Worm (Caenorhabditis elegans) whole organism, L2 larva: ENCODE measurements around the gene T06A1.1.
A peak's percentile ranks its signal among the peaks of the same experiment; 100 is the strongest.

ENCODE experiments used
- R02D3.7 ChIP-seq: fragments of 150-350 bp; optimal IDR thresholded peaks from 2 replicates; lab custom pipeline; 2014; ENCODE audit warnings: missing biosample characterization, missing genetic modification characterization
- Y55F3AM.14 ChIP-seq: fragments of 200-800 bp; sonication (Bioruptor generic); optimal IDR thresholded peaks from 2 replicates; lab custom pipeline; 2018; ENCODE audit warnings: mild to moderate bottlenecking, missing genetic modification characterization, missing compliant biosample characterization
- ZK546.5 ChIP-seq: sonication (generic microtip); optimal IDR thresholded peaks from 2 replicates; lab custom pipeline; 2017; ENCODE audit warnings: missing biosample characterization, missing genetic modification characterization
- ama-1 ChIP-seq: fragments of 150-350 bp; optimal IDR thresholded peaks from 2 replicates; lab custom pipeline; 2018; ENCODE audit warnings: inconsistent platforms
- blmp-1 ChIP-seq: sonication (generic microtip); optimal IDR thresholded peaks from 2 replicates; lab custom pipeline; 2017; ENCODE audit warnings: missing genetic modification characterization, mild to moderate bottlenecking, missing compliant biosample characterization, antibody characterized with exemption, moderate library complexity; ENCODE audit not compliant: insufficient read depth
- crh-2 ChIP-seq: sonication (generic microtip); optimal IDR thresholded peaks from 2 replicates; lab custom pipeline; 2017; ENCODE audit warnings: missing biosample characterization, missing genetic modification characterization
- elt-1 ChIP-seq: fragments of 150-350 bp; optimal IDR thresholded peaks from 2 replicates; lab custom pipeline; 2014; ENCODE audit warnings: missing biosample characterization, missing genetic modification characterization
- gmeb-1 ChIP-seq: fragments of 150-350 bp; optimal IDR thresholded peaks from 2 replicates; lab custom pipeline; 2014; ENCODE audit warnings: missing biosample characterization, missing genetic modification characterization
- lin-11 ChIP-seq: fragments of 150-350 bp; sonication (generic microtip); optimal IDR thresholded peaks from 2 replicates; lab custom pipeline; 2014; ENCODE audit warnings: missing biosample characterization, missing genetic modification characterization, inconsistent platforms, mixed read lengths
- lin-13 ChIP-seq: fragments of 150-350 bp; optimal IDR thresholded peaks from 2 replicates; lab custom pipeline; 2014; ENCODE audit warnings: missing biosample characterization, missing genetic modification reagents, missing genetic modification characterization
- lin-39 ChIP-seq: fragments of 150-350 bp; optimal IDR thresholded peaks from 2 replicates; lab custom pipeline; 2014; ENCODE audit warnings: missing biosample characterization, missing genetic modification reagents, missing genetic modification characterization
- lsy-2 ChIP-seq, 2 experiments: fragments of 150-350 bp in 1 of 2; sonication (generic microtip) in 1 of 2; optimal IDR thresholded peaks; 2 replicates each; lab custom pipeline; 2014 to 2017; ENCODE audit warnings: missing biosample characterization in 2 of 2, missing genetic modification characterization in 2 of 2
- mab-5 ChIP-seq: fragments of 150-350 bp; optimal IDR thresholded peaks from 2 replicates; lab custom pipeline; 2014; ENCODE audit warnings: missing biosample characterization, missing genetic modification characterization
- mbf-1 ChIP-seq: sonication (generic microtip); optimal IDR thresholded peaks from 2 replicates; lab custom pipeline; 2017; ENCODE audit warnings: missing biosample characterization, missing genetic modification characterization
- mdl-1 ChIP-seq, 2 experiments: fragments of 150-350 bp in 1 of 2; sonication (generic microtip) in 1 of 2; optimal IDR thresholded peaks; 2 replicates each; lab custom pipeline; 2017; ENCODE audit warnings: missing biosample characterization in 2 of 2, missing genetic modification characterization in 2 of 2
- nhr-11 ChIP-seq: fragments of 150-350 bp; optimal IDR thresholded peaks from 2 replicates; lab custom pipeline; 2014; ENCODE audit warnings: missing biosample characterization, missing genetic modification characterization
- nhr-21 ChIP-seq: fragments of 150-350 bp; optimal IDR thresholded peaks from 2 replicates; lab custom pipeline; 2014; ENCODE audit warnings: missing biosample characterization, missing genetic modification characterization
- nhr-25 ChIP-seq: fragments of 150-350 bp; sonication (generic microtip); optimal IDR thresholded peaks from 3 replicates; lab custom pipeline; 2014; ENCODE audit warnings: missing biosample characterization, missing genetic modification characterization
- nhr-77 ChIP-seq: fragments of 150-350 bp; optimal IDR thresholded peaks from 2 replicates; lab custom pipeline; 2014; ENCODE audit warnings: missing biosample characterization, missing genetic modification characterization
- peb-1 ChIP-seq: fragments of 150-350 bp; optimal IDR thresholded peaks from 2 replicates; lab custom pipeline; 2014; ENCODE audit warnings: missing biosample characterization, missing genetic modification characterization
- sem-4 ChIP-seq: fragments of 150-350 bp; optimal IDR thresholded peaks from 2 replicates; lab custom pipeline; 2014; ENCODE audit warnings: missing biosample characterization, missing genetic modification reagents, missing genetic modification characterization
- skn-1 ChIP-seq: sonication (generic microtip); optimal IDR thresholded peaks from 2 replicates; lab custom pipeline; 2017; ENCODE audit warnings: missing biosample characterization, missing genetic modification characterization
- sma-3 ChIP-seq: sonication (generic microtip); optimal IDR thresholded peaks from 2 replicates; lab custom pipeline; 2016; ENCODE audit warnings: missing genetic modification reagents, missing genetic modification characterization, missing compliant biosample characterization
- sma-9 ChIP-seq, 2 experiments: fragments of 150-350 bp in 1 of 2; sonication (generic microtip) in 1 of 2; optimal IDR thresholded peaks; 2 replicates each; lab custom pipeline; 2014 to 2016; ENCODE audit warnings: missing genetic modification characterization in 2 of 2, mild to moderate bottlenecking in 1 of 2, missing biosample characterization in 1 of 2, missing compliant biosample characterization in 1 of 2, missing genetic modification reagents in 1 of 2, moderate library complexity in 1 of 2
- unc-62 ChIP-seq: fragments of 150-350 bp; optimal IDR thresholded peaks from 2 replicates; lab custom pipeline; 2014; ENCODE audit warnings: missing biosample characterization, missing genetic modification reagents, missing genetic modification characterization
- ztf-1 ChIP-seq: fragments of 200-800 bp; sonication (Bioruptor generic); conservative IDR thresholded peaks from 2 replicates; pipeline ENCODE4 v1.3.6; 2022; ENCODE audit warnings: missing genetic modification characterization, missing compliant biosample characterization

T06A1.1 gene

ce11 chrV:1875497-1875988 lies 49.8 kb downstream of the T06A1.1 start:
- TF ChIP-seq mbf-1 (tag; lab: Kevin White, UChicago) (no peak), mdl-1 (tag; optimal IDR thresholded peaks at IDR 0.05; lab: Kevin White, UChicago) (no peak), ztf-1 (peak; percentile 88; the same call in 1 of the 2 replicates), ama-1 (lab: Kevin White, UChicago) (peak; percentile 67), Y55F3AM.14 (GFP tag; lab: Kevin White, UChicago) (peak; percentile 27), lsy-2 (tag; optimal IDR thresholded peaks at IDR 0.05; lab: Kevin White, UChicago) (peak in 1 of 2 experiments; percentile 10), sma-3 (GFP tag; lab: Kevin White, UChicago) (peak; percentile 18), sma-9 (GFP tag; optimal IDR thresholded peaks at IDR 0.05; lab: Kevin White, UChicago) (peak; percentile 39), sma-9 (tag; optimal IDR thresholded peaks at IDR 0.05; lab: Kevin White, UChicago) (no peak), nhr-25 (tag; lab: Kevin White, UChicago) (peak; percentile 4)

DNA sequence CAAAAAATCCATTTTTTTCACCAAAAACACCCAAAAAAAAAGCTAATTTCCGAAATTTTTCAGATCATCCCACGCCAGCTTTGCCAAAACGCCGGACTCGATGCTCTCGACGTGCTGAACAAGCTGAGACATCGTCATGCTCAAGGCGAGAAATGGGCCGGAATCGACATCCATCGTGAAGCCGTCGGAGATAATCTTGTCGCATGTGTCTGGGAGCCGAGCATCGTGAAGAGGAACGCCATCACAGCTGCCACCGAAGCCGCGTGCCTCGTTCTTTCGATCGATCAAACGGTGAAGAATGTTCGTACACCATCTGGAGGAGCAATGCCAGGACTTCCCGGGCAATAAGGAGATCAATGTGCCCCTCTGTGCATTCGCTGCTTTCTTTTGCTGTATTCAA lies 50.6 kb downstream of the T06A1.1 start:
- no peak for TF ChIP-seq unc-62
- TF ChIP-seq nhr-21: no peak
- TF ChIP-seq nhr-77: no peak
- no peak for TF ChIP-seq lin-11
- no peak for TF ChIP-seq skn-1 (tag; lab: Kevin White, UChicago)
- TF ChIP-seq Y55F3AM.14 (GFP tag; lab: Kevin White, UChicago): no peak
- no peak for TF ChIP-seq sem-4
- no peak for TF ChIP-seq blmp-1
- no peak for TF ChIP-seq gmeb-1
- TF ChIP-seq lin-39 (tag; lab: Kevin White, UChicago): no peak
- no peak for TF ChIP-seq R02D3.7 (tag; lab: Kevin White, UChicago)
- no peak for TF ChIP-seq nhr-11 (tag; lab: Kevin White, UChicago)
- TF ChIP-seq nhr-25 (tag; lab: Kevin White, UChicago): no peak
- TF ChIP-seq elt-1 (tag; lab: Kevin White, UChicago): no peak
- no peak for TF ChIP-seq peb-1
- no peak for TF ChIP-seq crh-2 (tag; lab: Kevin White, UChicago)
- no peak for TF ChIP-seq ZK546.5 (tag; lab: Kevin White, UChicago)
- TF ChIP-seq lin-13 (GFP tag; lab: Kevin White, UChicago): no peak
- no peak for TF ChIP-seq mab-5 (tag; lab: Kevin White, UChicago)
